Fruit fly (Drosophila melanogaster): ENCODE data around the gene CG5280.

CG5280 gene

DNA sequence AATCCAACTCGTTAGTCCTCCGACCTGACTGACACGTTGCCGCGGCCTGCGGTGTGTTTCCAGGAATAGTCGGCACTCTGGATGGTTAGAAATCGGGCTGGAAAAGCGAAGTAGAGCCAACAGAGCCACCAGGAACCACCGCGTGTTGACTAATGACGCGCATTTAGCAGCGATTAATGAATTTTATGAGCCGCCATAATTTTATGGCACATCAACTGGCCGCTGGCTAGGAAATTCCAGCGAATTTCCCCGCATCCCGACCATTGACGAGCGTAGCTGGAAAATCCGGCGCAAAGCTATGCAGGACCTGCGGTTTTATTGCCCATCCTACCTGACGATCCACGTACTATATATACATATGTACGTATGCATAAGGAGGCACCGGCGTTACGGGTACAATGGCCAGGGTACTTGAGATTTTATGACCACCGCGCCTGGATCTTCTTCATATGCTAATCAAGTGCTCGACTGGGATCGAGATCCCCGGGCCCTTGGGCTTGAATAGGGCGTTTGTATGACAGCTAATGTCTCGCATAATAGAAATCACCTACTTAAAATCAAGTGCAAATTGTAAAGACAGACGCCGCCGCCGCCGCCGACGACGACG is 39.3 kb upstream of the CG5280 start:
- TF ChIP-seq tna (GFP tag; IDR thresholded peaks at IDR 0.05; ENCODE audit: partially characterized antibody) = no peak
- no peak for TF ChIP-seq Bgb (GFP tag; IDR thresholded peaks at IDR 0.05; ENCODE audit: partially characterized antibody)
- no peak for TF ChIP-seq HLH54F (GFP tag; optimal IDR thresholded peaks at IDR 0.05)
- TF ChIP-seq Aef1 (GFP tag; IDR thresholded peaks at IDR 0.05) = no peak
- no peak for TF ChIP-seq Deaf1 (tag; optimal IDR thresholded peaks at IDR 0.05)
- TF ChIP-seq CG11560 (tag; IDR thresholded peaks at IDR 0.05) = no peak
- no peak for TF ChIP-seq CG9437 (GFP tag; optimal IDR thresholded peaks at IDR 0.05)
- TF ChIP-seq Lhr (GFP tag; optimal IDR thresholded peaks at IDR 0.05) = no peak
- TF ChIP-seq kah (GFP tag; optimal IDR thresholded peaks at IDR 0.05) = no peak
- TF ChIP-seq B-H2 (GFP tag; optimal IDR thresholded peaks at IDR 0.05) = no peak
- no peak for TF ChIP-seq ems (GFP tag; optimal IDR thresholded peaks at IDR 0.05)
- TF ChIP-seq CG12155 (GFP tag; optimal IDR thresholded peaks at IDR 0.05) = no peak
- TF ChIP-seq CG2199 (GFP tag; IDR thresholded peaks at IDR 0.05) = no peak
- no peak for TF ChIP-seq yki (optimal IDR thresholded peaks at IDR 0.05)
- no peak for TF ChIP-seq CG17912 (GFP tag; optimal IDR thresholded peaks at IDR 0.05)
- no peak for TF ChIP-seq Ets97D (GFP tag; optimal IDR thresholded peaks at IDR 0.05)
- TF ChIP-seq Gsc (GFP tag; IDR thresholded peaks at IDR 0.05) = no peak
- peak; percentile 57 for TF ChIP-seq Ets65A (GFP tag)
- TF ChIP-seq CG17612 (GFP tag; IDR thresholded peaks at IDR 0.05) = no peak
- TF ChIP-seq Med (GFP tag) = peak; percentile 48
- TF ChIP-seq CG1529 (GFP tag; optimal IDR thresholded peaks at IDR 0.05) = no peak
- TF ChIP-seq Ptx1 (GFP tag; IDR thresholded peaks at IDR 0.05) = no peak
- no peak for TF ChIP-seq tx (GFP tag; optimal IDR thresholded peaks at IDR 0.05)
- TF ChIP-seq az2 (GFP tag; optimal IDR thresholded peaks at IDR 0.05) = no peak
- peak; percentile 87 for TF ChIP-seq CG7271 (tag; optimal IDR thresholded peaks at IDR 0.05)
- peak; percentile 55 for TF ChIP-seq CG15479 (GFP tag; optimal IDR thresholded peaks at IDR 0.05)
- TF ChIP-seq knrl (GFP tag; IDR thresholded peaks at IDR 0.05; ENCODE audit: partially characterized antibody) = no peak
- peak; percentile 42 for TF ChIP-seq twi (tag; optimal IDR thresholded peaks at IDR 0.05)
- no peak for TF ChIP-seq chm (GFP tag; IDR thresholded peaks at IDR 0.05)
- no peak for TF ChIP-seq ATbp (GFP tag; optimal IDR thresholded peaks at IDR 0.05)
- peak; percentile 99 for TF ChIP-seq zen (tag; optimal IDR thresholded peaks at IDR 0.05)
- no peak for TF ChIP-seq lov (optimal IDR thresholded peaks at IDR 0.05)
- TF ChIP-seq lov (GFP tag; IDR thresholded peaks at IDR 0.05) = no peak
- TF ChIP-seq Kr (GFP tag; optimal IDR thresholded peaks at IDR 0.05) = peak; percentile 50
- no peak for TF ChIP-seq CG6683 (GFP tag; optimal IDR thresholded peaks at IDR 0.05)
- TF ChIP-seq lab (GFP tag; optimal IDR thresholded peaks at IDR 0.05) = no peak
- no peak for TF ChIP-seq CG1792 (GFP tag; optimal IDR thresholded peaks at IDR 0.05)
- no peak for TF ChIP-seq ab (GFP tag; optimal IDR thresholded peaks at IDR 0.05)
- TF ChIP-seq CG11504 (tag; optimal IDR thresholded peaks at IDR 0.05) = no peak
- TF ChIP-seq CG3847 (GFP tag; IDR thresholded peaks at IDR 0.05) = no peak
- no peak for TF ChIP-seq CG18476 (GFP tag; optimal IDR thresholded peaks at IDR 0.05)
- TF ChIP-seq gfzf (GFP tag; optimal IDR thresholded peaks at IDR 0.05) = no peak
- no peak for TF ChIP-seq CG18764 (GFP tag; optimal IDR thresholded peaks at IDR 0.05)
- no peak for TF ChIP-seq H15 (GFP tag; IDR thresholded peaks at IDR 0.05)
- no peak for TF ChIP-seq CG16779 (GFP tag; IDR thresholded peaks at IDR 0.05)
- TF ChIP-seq CG5245 (GFP tag; optimal IDR thresholded peaks at IDR 0.05) = no peak
- no peak for TF ChIP-seq CG4424 (GFP tag; optimal IDR thresholded peaks at IDR 0.05)
- TF ChIP-seq cad (GFP tag; optimal IDR thresholded peaks at IDR 0.05) = peak; percentile 99
- TF ChIP-seq MTF-1 (GFP tag; optimal IDR thresholded peaks at IDR 0.05; ENCODE audit: borderline replicate concordance) = no peak
- TF ChIP-seq ac (GFP tag; optimal IDR thresholded peaks at IDR 0.05) = no peak
- peak in 1 of 2 experiments; percentile 98 for TF ChIP-seq tll (GFP tag; optimal IDR thresholded peaks at IDR 0.05)
- no peak for TF ChIP-seq D19A (tag; optimal IDR thresholded peaks at IDR 0.05)
